Fruit fly (Drosophila melanogaster) whole organism, embryonic: ENCODE results near the gene cyr.
A peak's percentile ranks its signal among the peaks of the same experiment; 100 is the strongest.

Source experiments
- Adf1 ChIP-seq: fragments of 200-800 bp; sonication (Bioruptor generic); IDR thresholded peaks from 2 replicates; pipeline ENCODE4 v1.3.6; 2022; ENCODE audit warnings: missing biosample characterization, missing genetic modification characterization
- CG10462 ChIP-seq: fragments of 200-800 bp; sonication (Bioruptor generic); optimal IDR thresholded peaks from 2 replicates; lab custom pipeline; 2016; ENCODE audit warnings: missing biosample characterization, missing genetic modification characterization
- CG10565 ChIP-seq: fragments of 200-800 bp; sonication (Bioruptor generic); optimal IDR thresholded peaks from 3 replicates; lab custom pipeline; 2016; ENCODE audit warnings: missing biosample characterization, mild to moderate bottlenecking, missing genetic modification characterization
- CG10959 ChIP-seq: fragments of 200-800 bp; sonication (Bioruptor generic); IDR thresholded peaks from 2 replicates; pipeline ENCODE4 v1.3.6; 2022; ENCODE audit warnings: missing biosample characterization, missing genetic modification characterization
- CG11456 ChIP-seq: fragments of 200-800 bp; sonication (Bioruptor generic); IDR thresholded peaks from 3 replicates; pipeline ENCODE4 v1.3.6; 2022; ENCODE audit warnings: missing biosample characterization, missing genetic modification characterization
- CG12071 ChIP-seq: fragments of 200-800 bp; sonication (Bioruptor generic); optimal IDR thresholded peaks from 3 replicates; lab custom pipeline; 2018; ENCODE audit warnings: missing biosample characterization, mild to moderate bottlenecking, missing genetic modification characterization
- CG14014 ChIP-seq: fragments of 200-800 bp; sonication (Bioruptor generic); IDR thresholded peaks from 2 replicates; pipeline ENCODE4 v1.3.6; 2022; ENCODE audit warnings: missing biosample characterization, missing genetic modification characterization
- CG14710 ChIP-seq: fragments of 200-800 bp; sonication (Bioruptor generic); optimal IDR thresholded peaks from 3 replicates; lab custom pipeline; 2019; ENCODE audit warnings: missing biosample characterization, mild to moderate bottlenecking, missing genetic modification characterization, moderate library complexity
- CG17361 ChIP-seq: fragments of 200-800 bp; sonication (Bioruptor generic); IDR thresholded peaks from 3 replicates; pipeline ENCODE4 v1.3.6; 2022; ENCODE audit warnings: missing biosample characterization, missing genetic modification characterization
- CG17612 ChIP-seq: fragments of 200-800 bp; sonication (Bioruptor generic); IDR thresholded peaks from 2 replicates; pipeline ENCODE4 v1.3.6; 2022; ENCODE audit warnings: missing biosample characterization, missing genetic modification characterization
- CG18599 ChIP-seq: fragments of 200-800 bp; sonication (Bioruptor generic); optimal IDR thresholded peaks from 3 replicates; lab custom pipeline; 2017; ENCODE audit warnings: missing biosample characterization, missing genetic modification characterization, mild to moderate bottlenecking, moderate library complexity, missing genetic modification reagents
- CG33213 ChIP-seq: fragments of 200-800 bp; sonication (Bioruptor generic); optimal IDR thresholded peaks from 3 replicates; lab custom pipeline; 2016; ENCODE audit warnings: missing biosample characterization, missing genetic modification characterization
- CG34422 ChIP-seq: fragments of 200-800 bp; sonication (Bioruptor generic); IDR thresholded peaks from 3 replicates; pipeline ENCODE4 v1.3.6; 2022; ENCODE audit warnings: missing biosample characterization, missing genetic modification characterization
- CG42726 ChIP-seq: fragments of 200-800 bp; sonication (Bioruptor generic); IDR thresholded peaks from 2 replicates; pipeline ENCODE4 v1.3.6; 2022; ENCODE audit warnings: missing biosample characterization, missing genetic modification characterization; ENCODE audit not compliant: partially characterized antibody
- CG4404 ChIP-seq: fragments of 200-800 bp; sonication (Bioruptor generic); IDR thresholded peaks from 2 replicates; pipeline ENCODE4 v1.3.6; 2022; ENCODE audit warnings: missing biosample characterization, missing genetic modification characterization
- CG4820 ChIP-seq: fragments of 200-800 bp; sonication (Bioruptor generic); optimal IDR thresholded peaks from 3 replicates; lab custom pipeline; 2016; ENCODE audit warnings: missing biosample characterization, missing genetic modification characterization
- CG6854 ChIP-seq: fragments of 200-800 bp; sonication (Bioruptor generic); optimal IDR thresholded peaks from 3 replicates; lab custom pipeline; 2017; ENCODE audit warnings: missing biosample characterization, mild to moderate bottlenecking, missing genetic modification characterization
- CG9609 ChIP-seq: fragments of 200-800 bp; sonication (Bioruptor generic); optimal IDR thresholded peaks from 3 replicates; lab custom pipeline; 2016; ENCODE audit warnings: missing biosample characterization, missing genetic modification characterization
- CG9797 ChIP-seq: fragments of 200-800 bp; sonication (Bioruptor generic); optimal IDR thresholded peaks from 3 replicates; lab custom pipeline; 2018; ENCODE audit warnings: missing biosample characterization, mild to moderate bottlenecking, missing genetic modification characterization
- CHES-1-like ChIP-seq: fragments of 200-800 bp; sonication (Bioruptor generic); optimal IDR thresholded peaks from 2 replicates; lab custom pipeline; 2016; ENCODE audit warnings: missing biosample characterization, missing genetic modification characterization
- Camta ChIP-seq: fragments of 200-800 bp; sonication (Bioruptor generic); optimal IDR thresholded peaks from 2 replicates; lab custom pipeline; 2016; ENCODE audit warnings: missing biosample characterization, missing genetic modification characterization
- CrebB ChIP-seq: fragments of 200-800 bp; sonication (Bioruptor generic); optimal IDR thresholded peaks from 3 replicates; lab custom pipeline; 2018; ENCODE audit warnings: missing biosample characterization, mild to moderate bottlenecking, missing genetic modification characterization
- Dad ChIP-seq: fragments of 200-800 bp; sonication (Bioruptor generic); optimal IDR thresholded peaks from 3 replicates; lab custom pipeline; 2016; ENCODE audit warnings: missing biosample characterization, missing genetic modification characterization
- Dbx ChIP-seq: fragments of 200-800 bp; sonication (Bioruptor generic); IDR thresholded peaks from 3 replicates; pipeline ENCODE4 v1.3.6; 2022; ENCODE audit warnings: missing biosample characterization, missing genetic modification characterization
- Fer1 ChIP-seq: fragments of 200-800 bp; sonication (Bioruptor generic); optimal IDR thresholded peaks from 2 replicates; lab custom pipeline; 2017; ENCODE audit warnings: missing biosample characterization, mild to moderate bottlenecking, missing genetic modification characterization
- H15 ChIP-seq: fragments of 200-800 bp; sonication (Bioruptor generic); IDR thresholded peaks from 3 replicates; pipeline ENCODE4 v1.3.6; 2022; ENCODE audit warnings: missing biosample characterization, missing genetic modification characterization
- HmgZ ChIP-seq: fragments of 200-800 bp; sonication (Bioruptor generic); optimal IDR thresholded peaks from 2 replicates; lab custom pipeline; 2018; ENCODE audit warnings: missing biosample characterization, mild to moderate bottlenecking, missing genetic modification characterization
- Hmr ChIP-seq: fragments of 200-800 bp; sonication (Bioruptor generic); optimal IDR thresholded peaks from 3 replicates; lab custom pipeline; 2017; ENCODE audit warnings: mild to moderate bottlenecking, missing biosample characterization, missing genetic modification reagents, missing genetic modification characterization
- Kr ChIP-seq: fragments of 200-800 bp; sonication (Bioruptor generic); optimal IDR thresholded peaks from 2 replicates; lab custom pipeline; 2017; ENCODE audit warnings: missing biosample characterization, mild to moderate bottlenecking, missing genetic modification characterization
- Lpt ChIP-seq: fragments of >200 bp; optimal IDR thresholded peaks from 2 replicates; lab custom pipeline; 2018; ENCODE audit warnings: missing biosample characterization, missing genetic modification characterization
- Neu2 ChIP-seq: fragments of 200-800 bp; sonication (Bioruptor generic); optimal IDR thresholded peaks from 3 replicates; lab custom pipeline; 2016; ENCODE audit warnings: missing biosample characterization, missing genetic modification characterization, borderline replicate concordance
- Nf-YB ChIP-seq: fragments of 200-800 bp; sonication (Bioruptor generic); optimal IDR thresholded peaks from 3 replicates; lab custom pipeline; 2019; ENCODE audit warnings: missing biosample characterization, mild to moderate bottlenecking, missing genetic modification characterization, moderate library complexity
- Oli ChIP-seq: fragments of 200-800 bp; sonication (Bioruptor generic); optimal IDR thresholded peaks from 2 replicates; lab custom pipeline; 2018; ENCODE audit warnings: missing biosample characterization, mild to moderate bottlenecking, missing genetic modification characterization, moderate library complexity
- Rfx ChIP-seq: fragments of 200-800 bp; sonication (Bioruptor generic); IDR thresholded peaks from 2 replicates; pipeline ENCODE4 v1.3.6; 2022; ENCODE audit warnings: missing biosample characterization, missing genetic modification characterization
- Usf ChIP-seq: fragments of 200-800 bp; sonication (Bioruptor generic); optimal IDR thresholded peaks from 2 replicates; lab custom pipeline; 2017; ENCODE audit warnings: missing genotype, missing biosample characterization, missing genetic modification characterization
- az2 ChIP-seq: fragments of 200-800 bp; sonication (Bioruptor generic); optimal IDR thresholded peaks from 3 replicates; lab custom pipeline; 2016; ENCODE audit warnings: missing biosample characterization, missing genetic modification characterization
- cg ChIP-seq: fragments of 200-800 bp; sonication (Bioruptor generic); optimal IDR thresholded peaks from 3 replicates; lab custom pipeline; 2019; ENCODE audit warnings: missing biosample characterization, mild to moderate bottlenecking, missing genetic modification characterization, moderate library complexity
- croc ChIP-seq: fragments of 200-800 bp; sonication (Bioruptor generic); conservative IDR thresholded peaks from 3 replicates; pipeline ENCODE4 v1.3.6; 2022; ENCODE audit warnings: missing biosample characterization, missing genetic modification characterization
- crol ChIP-seq: fragments of 200-800 bp; sonication (Bioruptor generic); IDR thresholded peaks from 2 replicates; pipeline ENCODE4 v1.3.6; 2022; ENCODE audit warnings: missing biosample characterization, missing genetic modification characterization
- eyg ChIP-seq: fragments of 200-800 bp; sonication (Bioruptor generic); optimal IDR thresholded peaks from 3 replicates; lab custom pipeline; 2016; ENCODE audit warnings: missing biosample characterization, missing genetic modification characterization
- fru ChIP-seq: fragments of >200 bp; optimal IDR thresholded peaks from 2 replicates; lab custom pipeline; 2017
- gfzf ChIP-seq: fragments of 200-800 bp; sonication (Bioruptor generic); optimal IDR thresholded peaks from 2 replicates; lab custom pipeline; 2016; ENCODE audit warnings: missing biosample characterization, mild to moderate bottlenecking, missing genetic modification characterization, moderate library complexity
- grn ChIP-seq: fragments of 200-800 bp; sonication (Bioruptor generic); optimal IDR thresholded peaks from 3 replicates; lab custom pipeline; 2017; ENCODE audit warnings: missing biosample characterization, missing genetic modification characterization
- gsb-n ChIP-seq: fragments of 200-800 bp; sonication (Bioruptor generic); optimal IDR thresholded peaks from 3 replicates; lab custom pipeline; 2018; ENCODE audit warnings: missing biosample characterization, mild to moderate bottlenecking, missing genetic modification characterization
- mirr ChIP-seq: fragments of 200-800 bp; sonication (Bioruptor generic); optimal IDR thresholded peaks from 3 replicates; lab custom pipeline; 2018; ENCODE audit warnings: missing biosample characterization, mild to moderate bottlenecking, missing genetic modification characterization
- pita ChIP-seq: fragments of 200-800 bp; sonication (Bioruptor generic); optimal IDR thresholded peaks from 2 replicates; lab custom pipeline; 2017; ENCODE audit warnings: missing biosample characterization, mild to moderate bottlenecking, missing genetic modification characterization
- run ChIP-seq: fragments of 200-800 bp; sonication (Bioruptor generic); optimal IDR thresholded peaks from 3 replicates; lab custom pipeline; 2018; ENCODE audit warnings: missing biosample characterization, mild to moderate bottlenecking, missing genetic modification characterization
- sd ChIP-seq: fragments of 200-800 bp; sonication (Bioruptor generic); optimal IDR thresholded peaks from 3 replicates; lab custom pipeline; 2018; ENCODE audit warnings: missing biosample characterization, mild to moderate bottlenecking, missing genetic modification characterization, moderate library complexity
- seq ChIP-seq: fragments of 200-800 bp; sonication (Bioruptor generic); IDR thresholded peaks from 2 replicates; pipeline ENCODE4 v1.3.6; 2022; ENCODE audit warnings: missing biosample characterization, missing genetic modification characterization
- stwl ChIP-seq: fragments of 200-800 bp; sonication (Bioruptor generic); optimal IDR thresholded peaks from 3 replicates; lab custom pipeline; 2018; ENCODE audit warnings: missing biosample characterization, mild to moderate bottlenecking, missing genetic modification characterization, moderate library complexity
- zfh2 ChIP-seq: fragments of 200-800 bp; sonication (Bioruptor generic); optimal IDR thresholded peaks from 2 replicates; lab custom pipeline; 2016; ENCODE audit warnings: missing biosample characterization, missing genetic modification characterization

cyr gene

dm6 chrX:8091017-8091620 lies 44.4 kb downstream of the cyr start (continued):
- no peak for TF ChIP-seq Neu2 (GFP tag; lab: Kevin White, UChicago)
- TF ChIP-seq CG18599 (GFP tag; lab: Kevin White, UChicago) = peak; percentile 99
- peak; percentile 98 for TF ChIP-seq Hmr (GFP tag; lab: Kevin White, UChicago)
- TF ChIP-seq HmgZ (tag; lab: Kevin White, UChicago) = peak; percentile 96
- peak; percentile 94 for TF ChIP-seq run
- TF ChIP-seq Fer1 (GFP tag; lab: Kevin White, UChicago) = peak; percentile 98
- TF ChIP-seq CG10462 (GFP tag; lab: Kevin White, UChicago) = peak; percentile 93
- TF ChIP-seq crol (GFP tag; lab: Robert Waterston, UW) = peak; percentile 94
- TF ChIP-seq Camta = peak; percentile 90
- peak; percentile 87 for TF ChIP-seq zfh2 (GFP tag; lab: Kevin White, UChicago)
- TF ChIP-seq CG11456 (GFP tag; lab: Robert Waterston, UW) = peak; percentile 98
- peak; percentile 96 for TF ChIP-seq CG6854 (GFP tag; lab: Kevin White, UChicago)
- peak; percentile 87 for TF ChIP-seq CG9609 (GFP tag; lab: Kevin White, UChicago)
- TF ChIP-seq Lpt (GFP tag; lab: Kevin White, UChicago) = no peak
- peak; percentile 92 for TF ChIP-seq CrebB (tag; lab: Kevin White, UChicago)
- no peak for TF ChIP-seq CG42726 (GFP tag; lab: Robert Waterston, UW)
- peak; percentile 95 for TF ChIP-seq gsb-n
- peak; percentile 57 for TF ChIP-seq mirr (GFP tag; lab: Kevin White, UChicago)
- peak; percentile 95 for TF ChIP-seq CG4820
- TF ChIP-seq CG9797 = peak; percentile 42
- TF ChIP-seq grn (GFP tag; lab: Kevin White, UChicago) = peak; percentile 96
- TF ChIP-seq CG10959 = peak; percentile 95
- peak; percentile 98 for TF ChIP-seq seq (GFP tag; lab: Robert Waterston, UW)
- TF ChIP-seq Nf-YB (GFP tag; lab: Kevin White, UChicago) = peak; percentile 83
- peak; percentile 84 for TF ChIP-seq CHES-1-like (GFP tag; lab: Kevin White, UChicago)
- peak; percentile 95 for TF ChIP-seq croc (GFP tag; lab: Robert Waterston, UW)
- peak; percentile 95 for TF ChIP-seq CG12071 (GFP tag; lab: Kevin White, UChicago)
- TF ChIP-seq pita (GFP tag; lab: Kevin White, UChicago) = no peak
- peak; percentile 25 for TF ChIP-seq stwl
- peak; percentile 95 for TF ChIP-seq Oli (tag; lab: Kevin White, UChicago)
- TF ChIP-seq CG17612 = peak; percentile 96
- TF ChIP-seq Dad (GFP tag; lab: Kevin White, UChicago) = peak; percentile 91
- peak; percentile 98 for TF ChIP-seq CG14014
- TF ChIP-seq sd (tag; lab: Kevin White, UChicago) = peak; percentile 86
- TF ChIP-seq fru = no peak
- TF ChIP-seq CG17361 = peak; percentile 95
- TF ChIP-seq az2 = peak; percentile 95
- TF ChIP-seq CG4404 (GFP tag; lab: Robert Waterston, UW) = peak; percentile 87
- TF ChIP-seq cg = peak; percentile 89
- TF ChIP-seq Dbx = peak; percentile 98
- TF ChIP-seq eyg (GFP tag; lab: Kevin White, UChicago) = peak; percentile 57
- peak; percentile 74 for TF ChIP-seq CG10565 (GFP tag; lab: Kevin White, UChicago)
- peak; percentile 87 for TF ChIP-seq Usf (GFP tag; lab: Kevin White, UChicago)
- TF ChIP-seq Adf1 (GFP tag; lab: Robert Waterston, UW) = peak; percentile 90
- TF ChIP-seq H15 (GFP tag; lab: Robert Waterston, UW) = peak; percentile 98
- no peak for TF ChIP-seq Kr
- peak; percentile 99 for TF ChIP-seq Rfx (GFP tag; lab: Robert Waterston, UW)
- TF ChIP-seq CG14710 (tag; lab: Kevin White, UChicago) = peak; percentile 87
- TF ChIP-seq CG34422 (GFP tag; lab: Robert Waterston, UW) = peak; percentile 99
- no peak for TF ChIP-seq gfzf (GFP tag; lab: Kevin White, UChicago)
- TF ChIP-seq CG33213 (GFP tag; lab: Kevin White, UChicago) = peak; percentile 86
